Worm (Caenorhabditis elegans): ENCODE measurements around the gene rpb-8.

rpb-8 gene

DNA sequence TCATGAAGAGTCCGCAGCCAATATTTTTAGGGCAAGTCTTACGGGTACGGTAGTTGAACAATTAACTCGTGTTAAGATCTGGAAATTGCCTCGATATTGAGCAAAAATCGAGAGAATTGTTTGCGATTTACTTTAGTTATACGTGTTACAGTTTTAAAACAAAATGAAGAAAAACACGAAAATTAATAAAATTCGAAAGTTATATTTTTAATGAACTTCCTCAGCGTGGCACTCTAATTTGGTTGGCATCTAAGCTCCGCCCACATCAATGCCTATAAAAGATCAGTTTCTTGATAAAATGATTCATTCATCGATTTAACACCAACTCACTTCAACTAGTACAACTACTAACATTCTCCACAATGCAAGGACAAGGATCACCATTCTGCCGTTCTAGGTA lies 47.3 kb downstream of the rpb-8 start, which contains the start of gene gipc-1:
Gene gipc-1 (plus strand): TSS at position 301 of the 400 bp plus-strand sequence.
- no peak for TF ChIP-seq unc-130 (GFP tag; optimal IDR thresholded peaks at IDR 0.05)
- TF ChIP-seq lin-15B (tag; optimal IDR thresholded peaks at IDR 0.05) = no peak
- TF ChIP-seq nhr-42 (GFP tag; IDR thresholded peaks at IDR 0.05) = no peak
- TF ChIP-seq lin-1 (GFP tag; IDR thresholded peaks at IDR 0.05) = no peak
- no peak for TF ChIP-seq nhr-41 (GFP tag; IDR thresholded peaks at IDR 0.05)
- no peak for TF ChIP-seq lin-39 (tag; optimal IDR thresholded peaks at IDR 0.05)
- TF ChIP-seq lin-13 (GFP tag; optimal IDR thresholded peaks at IDR 0.05) = no peak
- TF ChIP-seq saeg-2 (GFP tag; IDR thresholded peaks at IDR 0.05) = no peak
- no peak for TF ChIP-seq lsy-2 (tag; optimal IDR thresholded peaks at IDR 0.05)
- TF ChIP-seq lim-7 (GFP tag; IDR thresholded peaks at IDR 0.05) = no peak
- no peak for TF ChIP-seq zfp-2 (tag; optimal IDR thresholded peaks at IDR 0.05)
- TF ChIP-seq F26F4.8 (GFP tag; conservative IDR thresholded peaks at IDR 0.05) = no peak
- no peak for TF ChIP-seq vab-7 (GFP tag; IDR thresholded peaks at IDR 0.05)
- no peak for TF ChIP-seq ctbp-1 (GFP tag; IDR thresholded peaks at IDR 0.05)
- TF ChIP-seq nhr-77 (tag; optimal IDR thresholded peaks at IDR 0.05) = no peak
- TF ChIP-seq daf-12 (tag; optimal IDR thresholded peaks at IDR 0.05) = no peak
- no peak for TF ChIP-seq tra-1 (GFP tag; IDR thresholded peaks at IDR 0.05)
- no peak for TF ChIP-seq dmd-6 (GFP tag; IDR thresholded peaks at IDR 0.05)
- no peak for TF ChIP-seq ZK337.2 (GFP tag; IDR thresholded peaks at IDR 0.05)

DNA sequence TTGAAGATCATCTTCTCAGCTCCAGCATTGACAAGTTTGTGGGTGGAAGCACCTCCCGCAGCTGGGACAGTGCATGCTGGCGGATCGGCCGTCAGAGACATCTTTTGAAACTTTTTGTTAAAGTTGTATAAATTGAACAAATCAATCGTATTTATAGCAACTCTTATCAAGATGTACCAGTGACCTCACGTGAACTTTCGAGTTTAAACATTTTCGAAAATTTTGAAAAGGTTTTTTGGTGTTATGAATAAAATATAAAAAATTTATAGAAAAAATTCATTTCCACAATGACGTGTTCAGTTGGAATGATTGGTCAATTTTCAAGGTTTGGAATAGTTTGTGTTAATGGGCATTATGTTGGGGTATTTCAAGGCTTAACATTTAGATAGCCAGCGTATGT lies 49.2 kb downstream of the rpb-8 start, which contains the start of the genes msd-4 and C35D10.3:
Gene msd-4 (minus strand): TSS at position 101 of the 400 bp plus-strand sequence.
Gene C35D10.3 (plus strand): TSS at position 279 of the 400 bp plus-strand sequence.
- TF ChIP-seq ama-1 (optimal IDR thresholded peaks at IDR 0.05) (no peak), spr-1 (tag; optimal IDR thresholded peaks at IDR 0.05) (no peak), Y75B8A.6 (GFP tag; IDR thresholded peaks at IDR 0.05) (no peak), T26A8.4 (GFP tag; IDR thresholded peaks at IDR 0.05) (no peak), lin-38 (GFP tag; IDR thresholded peaks at IDR 0.05) (no peak), mxl-3 (GFP tag; optimal IDR thresholded peaks at IDR 0.05) (no peak), lin-13 (GFP tag; optimal IDR thresholded peaks at IDR 0.05) (no peak), nhr-111 (GFP tag; optimal IDR thresholded peaks at IDR 0.05) (no peak), zip-11 (GFP tag; IDR thresholded peaks at IDR 0.05) (no peak), T20F7.1 (GFP tag; optimal IDR thresholded peaks at IDR 0.05) (no peak), madf-5 (GFP tag; IDR thresholded peaks at IDR 0.05) (no peak), R02D3.7 (tag; optimal IDR thresholded peaks at IDR 0.05) (no peak), nhr-102 (tag; optimal IDR thresholded peaks at IDR 0.05) (no peak), spr-3 (GFP tag; optimal IDR thresholded peaks at IDR 0.05) (no peak)

Measured in whole organism, L4 larva.